Worm (Caenorhabditis elegans) whole organism, young adult: ENCODE data around the gene ZC250.2.

ENCODE experiments used
- ama-1 ChIP-seq, 3 experiments: fragments of 150-350 bp in 1 of 3; sonication (generic microtip) in 2 of 3; optimal IDR thresholded peaks; 2 replicates each; lab custom pipeline; 2014 to 2018; ENCODE audit warnings: missing biosample characterization in 2 of 3, missing genetic modification characterization in 2 of 3, missing genetic modification reagents in 2 of 3
- nfya-1 ChIP-seq: sonication (generic microtip); optimal IDR thresholded peaks from 2 replicates; lab custom pipeline; 2017; ENCODE audit warnings: antibody characterized with exemption, missing compliant biosample characterization, missing genetic modification characterization, borderline replicate concordance; ENCODE audit not compliant: insufficient read depth
- snpc-4 ChIP-seq, 5 experiments: fragments of 150-350 bp in 1 of 5; sonication (generic microtip) in 4 of 5; optimal IDR thresholded peaks; 2 replicates each; lab custom pipeline; 2014 to 2018; ENCODE audit warnings: missing genetic modification characterization in 5 of 5, missing biosample characterization in 3 of 5, antibody characterized with exemption in 2 of 5, mild to moderate bottlenecking in 2 of 5, missing compliant biosample characterization in 2 of 5, missing genotype in 2 of 5, moderate library complexity in 2 of 5, missing genetic modification reagents in 1 of 5
- unc-62 ChIP-seq: fragments of 150-350 bp; optimal IDR thresholded peaks from 2 replicates; lab custom pipeline; 2014; ENCODE audit warnings: missing biosample characterization, missing genetic modification reagents, missing genetic modification characterization

DNA sequence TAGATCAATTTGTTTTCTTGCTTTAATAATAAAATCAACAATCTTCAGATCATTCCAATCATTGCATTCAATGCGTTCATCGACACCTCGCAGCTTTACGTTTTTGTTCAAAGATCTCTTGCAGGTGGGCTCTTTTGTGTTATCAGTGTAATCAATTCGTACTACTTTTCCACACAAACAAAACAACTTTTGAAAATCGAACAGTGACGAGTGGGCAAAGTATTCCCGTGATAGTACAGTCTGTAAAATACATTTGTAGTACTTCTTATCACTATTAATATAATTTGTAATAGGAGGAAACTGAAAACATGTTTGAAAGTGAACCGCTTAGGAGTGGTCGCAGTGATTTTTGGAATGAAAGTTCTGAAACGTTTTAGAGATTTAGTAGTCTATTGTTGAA is 27.1 kb upstream of the ZC250.2 start, which contains the start of gene pgph-2:
- no peak for TF ChIP-seq snpc-4 (GFP tag; optimal IDR thresholded peaks at IDR 0.05; lab: Kevin White, UChicago)
- no peak for TF ChIP-seq snpc-4 (tag; optimal IDR thresholded peaks at IDR 0.05; lab: Kevin White, UChicago)
- TF ChIP-seq nfya-1: no peak
- no peak for TF ChIP-seq ama-1 (optimal IDR thresholded peaks at IDR 0.05; lab: Kevin White, UChicago)
- no peak for TF ChIP-seq ama-1 (GFP tag; optimal IDR thresholded peaks at IDR 0.05; lab: Kevin White, UChicago)
- TF ChIP-seq unc-62: no peak
